Worm (Caenorhabditis elegans) whole organism, L3 larva: Measurements from ENCODE around the gene Y39A1C.1.

ENCODE experiments used
- aly-2 ChIP-seq: fragments of 150-350 bp; optimal IDR thresholded peaks from 2 replicates; lab custom pipeline; 2014; ENCODE audit warnings: missing biosample characterization, missing genetic modification characterization
- ceh-16 ChIP-seq: sonication (generic microtip); optimal IDR thresholded peaks from 2 replicates; lab custom pipeline; 2017; ENCODE audit warnings: missing biosample characterization, missing genetic modification characterization
- ceh-28 ChIP-seq: fragments of 150-350 bp; optimal IDR thresholded peaks from 2 replicates; lab custom pipeline; 2014; ENCODE audit warnings: missing biosample characterization, missing genetic modification reagents, missing genetic modification characterization
- lin-15B ChIP-seq: fragments of 150-350 bp; optimal IDR thresholded peaks from 2 replicates; lab custom pipeline; 2014; ENCODE audit warnings: missing biosample characterization, missing genetic modification characterization
- nhr-237 ChIP-seq: fragments of 150-350 bp; optimal IDR thresholded peaks from 2 replicates; lab custom pipeline; 2014; ENCODE audit warnings: missing biosample characterization, missing genetic modification characterization
- skn-1 ChIP-seq: fragments of 150-350 bp; optimal IDR thresholded peaks from 2 replicates; lab custom pipeline; 2014; ENCODE audit warnings: missing biosample characterization, missing genetic modification characterization
- snpc-4 ChIP-seq: fragments of 150-350 bp; optimal IDR thresholded peaks from 2 replicates; lab custom pipeline; 2014; ENCODE audit warnings: missing biosample characterization, missing genetic modification characterization
- ztf-11 ChIP-seq: fragments of 150-350 bp; optimal IDR thresholded peaks from 2 replicates; lab custom pipeline; 2014; ENCODE audit warnings: missing biosample characterization, missing genetic modification characterization

DNA sequence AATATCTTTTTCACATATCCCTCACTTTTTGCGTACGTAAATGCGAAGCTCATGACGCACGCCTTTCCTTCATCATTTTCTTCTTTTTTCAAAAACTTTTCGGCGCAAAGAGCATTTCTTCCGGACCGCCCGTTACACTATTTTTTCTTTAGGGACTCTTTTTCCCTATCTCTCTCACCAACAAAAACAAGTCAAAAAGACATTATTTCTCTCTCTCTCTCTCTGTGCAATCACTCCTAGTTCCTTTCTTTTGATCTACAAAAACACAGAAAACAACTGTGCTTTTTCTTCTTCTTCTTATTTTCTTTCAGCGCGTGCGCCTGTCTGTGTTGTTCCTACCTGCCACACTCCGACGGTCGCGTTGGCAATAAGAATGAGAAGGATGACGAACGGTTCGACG lies 39.2 kb upstream of the Y39A1C.1 start:
- no peak for TF ChIP-seq ceh-28
- TF ChIP-seq ceh-16 (tag; lab: Kevin White, UChicago) = no peak
- TF ChIP-seq nhr-237 (tag; lab: Kevin White, UChicago) = no peak
- TF ChIP-seq lin-15B = no peak
- no peak for TF ChIP-seq snpc-4
- TF ChIP-seq ztf-11 (tag; lab: Kevin White, UChicago) = no peak
- no peak for TF ChIP-seq aly-2 (tag; lab: Kevin White, UChicago)
- TF ChIP-seq skn-1 (tag; lab: Kevin White, UChicago) = no peak
